Worm (Caenorhabditis elegans): Measurements from ENCODE around the gene F26A10.2.

Gene F26A10.2

DNA sequence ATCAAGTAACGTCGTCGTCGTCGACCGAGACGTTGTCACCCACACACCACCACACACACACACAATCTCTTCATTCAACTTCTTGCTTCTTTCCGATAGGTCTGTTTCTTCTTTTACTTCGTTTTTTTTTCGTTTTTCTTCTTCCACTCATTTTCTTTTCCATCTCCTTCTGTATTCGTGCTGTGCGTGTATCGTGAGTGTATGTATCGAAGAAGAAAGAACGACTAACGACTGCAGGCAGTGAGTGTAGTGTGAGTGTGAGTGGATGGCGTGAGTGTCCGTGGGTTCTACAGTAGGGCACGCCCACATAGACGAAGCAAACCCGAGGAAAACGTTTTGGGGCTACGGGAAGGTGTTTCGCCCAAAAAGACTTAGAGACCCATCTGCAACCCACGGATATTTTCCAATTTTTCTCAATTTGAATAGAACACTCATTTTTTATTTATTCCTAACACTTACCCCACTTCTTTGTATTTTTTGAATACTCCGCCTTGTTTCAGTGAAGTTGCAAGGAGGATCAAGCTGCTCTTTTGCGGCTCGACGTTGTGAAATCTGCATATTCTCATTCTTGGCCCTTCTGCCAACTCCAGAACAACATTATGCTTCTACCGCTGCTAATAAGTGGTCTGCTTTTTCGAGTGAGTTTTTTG is 59.5 kb downstream of the F26A10.2 start, which contains the start of gene adt-2:
adt-2 (plus strand) TSS at position 600 of the 650 bp plus-strand sequence.
- TF ChIP-seq ceh-36 (tag; optimal IDR thresholded peaks at IDR 0.05) = no peak
- no peak for TF ChIP-seq hnd-1 (tag; optimal IDR thresholded peaks at IDR 0.05)
- no peak for TF ChIP-seq B0310.2 (tag; optimal IDR thresholded peaks at IDR 0.05)

DNA sequence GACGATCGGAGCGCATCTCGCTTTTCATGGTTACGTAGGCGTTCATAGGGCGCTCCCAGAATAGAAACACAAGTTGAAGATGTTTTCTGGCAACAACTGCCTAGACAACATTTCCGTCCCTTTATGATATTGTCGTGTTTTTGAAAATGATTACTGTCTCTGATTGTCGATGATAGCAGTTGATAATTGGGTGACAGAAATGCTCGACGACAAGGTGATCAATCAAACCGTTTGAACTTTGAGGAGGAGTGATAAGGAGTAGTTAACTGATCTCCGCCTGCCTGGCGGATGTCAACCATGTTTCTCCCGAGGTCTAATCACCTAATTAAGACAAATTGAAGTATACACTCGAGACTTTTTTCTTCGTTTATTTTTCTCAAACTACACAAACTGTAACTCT is 61.3 kb downstream of the F26A10.2 start:
- TF ChIP-seq F13C5.2 (tag; optimal IDR thresholded peaks at IDR 0.05) (no peak), hmbx-1 (tag; optimal IDR thresholded peaks at IDR 0.05) (no peak), tbx-37 (GFP tag; conservative IDR thresholded peaks at IDR 0.05) (no peak), aly-1 (tag; optimal IDR thresholded peaks at IDR 0.05) (no peak), hnd-1 (tag; optimal IDR thresholded peaks at IDR 0.05) (no peak)

DNA sequence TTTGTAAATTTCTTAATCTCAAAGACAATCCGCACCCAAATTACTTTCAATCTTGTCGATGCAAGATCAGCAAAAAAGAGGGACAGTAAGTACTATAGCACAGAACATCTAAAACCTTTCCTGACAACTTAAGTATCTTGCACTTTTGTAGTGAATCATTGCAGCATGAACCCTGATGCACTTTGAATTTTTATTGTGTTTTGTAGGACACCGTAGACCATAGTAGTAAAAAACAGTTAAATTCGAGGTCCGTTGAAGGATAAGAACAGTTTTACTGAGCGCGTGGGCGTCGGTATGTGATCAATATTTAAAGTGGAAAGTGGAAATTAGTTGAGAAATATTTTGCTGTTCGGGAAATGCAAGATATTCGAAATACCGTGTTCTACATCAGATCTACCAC is 63.0 kb downstream of the F26A10.2 start:
- TF ChIP-seq tbx-37 (GFP tag; conservative IDR thresholded peaks at IDR 0.05) = no peak
- no peak for TF ChIP-seq ama-1 (optimal IDR thresholded peaks at IDR 0.05)
- TF ChIP-seq B0310.2 (tag; optimal IDR thresholded peaks at IDR 0.05) = no peak
- no peak for TF ChIP-seq flt-1 (GFP tag; IDR thresholded peaks at IDR 0.05)
- no peak for TF ChIP-seq F13C5.2 (tag; optimal IDR thresholded peaks at IDR 0.05)
- no peak for TF ChIP-seq pes-1 (GFP tag; IDR thresholded peaks at IDR 0.05)
- no peak for TF ChIP-seq aly-1 (tag; optimal IDR thresholded peaks at IDR 0.05)
- TF ChIP-seq scrt-1 (GFP tag; IDR thresholded peaks at IDR 0.05) = no peak
- TF ChIP-seq sea-1 (GFP tag; conservative IDR thresholded peaks at IDR 0.05) = no peak
- TF ChIP-seq hnd-1 (tag; optimal IDR thresholded peaks at IDR 0.05) = no peak

Measured in whole organism, early embryonic.